Worm (Caenorhabditis elegans): ENCODE results near the gene gbb-2.

ce11 chrIV:4463132-4463531, 43.4 kb downstream of the gbb-2 start, which contains the start of gene M01H9.2:
- TF ChIP-seq elt-1 (tag; optimal IDR thresholded peaks at IDR 0.05) (no peak), sea-2 (GFP tag; optimal IDR thresholded peaks at IDR 0.05) (no peak), ama-1 (optimal IDR thresholded peaks at IDR 0.05) (no peak), lin-15B (tag; optimal IDR thresholded peaks at IDR 0.05) (no peak), nhr-23 (tag; optimal IDR thresholded peaks at IDR 0.05) (no peak), unc-62 (GFP tag; optimal IDR thresholded peaks at IDR 0.05) (no peak), nhr-237 (tag; optimal IDR thresholded peaks at IDR 0.05) (no peak)
